Worm (Caenorhabditis elegans) whole organism, L4/young adult: Measurements from ENCODE around the gene F31E3.6.

ENCODE experiments used
- W03F9.2 ChIP-seq: fragments of 150-350 bp; optimal IDR thresholded peaks from 2 replicates; lab custom pipeline; 2014; ENCODE audit warnings: missing biosample characterization, missing genetic modification characterization
- dao-5 ChIP-seq: sonication (generic microtip); optimal IDR thresholded peaks from 2 replicates; lab custom pipeline; 2016; ENCODE audit warnings: missing genotype, missing genetic modification characterization, moderate library complexity, missing compliant biosample characterization
- him-1 ChIP-seq: sonication (generic microtip); optimal IDR thresholded peaks from 2 replicates; lab custom pipeline; 2016; ENCODE audit warnings: missing genotype, missing genetic modification reagents, missing genetic modification characterization, missing compliant biosample characterization

DNA sequence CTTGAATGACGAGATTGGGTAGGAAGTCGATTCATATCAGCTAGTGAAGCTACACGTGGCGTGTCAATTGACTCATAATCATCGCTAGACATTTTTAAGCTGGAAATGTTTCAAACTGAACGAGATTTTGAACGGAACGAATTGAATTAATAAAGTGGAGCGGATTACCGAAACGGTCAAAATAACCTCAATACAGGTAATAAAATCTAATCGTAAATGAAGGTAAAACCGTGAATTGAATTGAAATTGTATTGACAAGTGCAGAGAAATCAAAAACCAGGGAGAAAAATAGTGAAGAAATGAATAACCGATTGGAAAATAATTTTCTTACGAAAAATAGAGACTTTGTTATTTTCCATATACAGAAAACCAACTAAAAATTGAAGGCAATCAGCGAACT is 47.2 kb downstream of the F31E3.6 start, which contains the start of gene cyk-1:
- TF ChIP-seq W03F9.2 (tag; lab: Kevin White, UChicago) = no peak
- TF ChIP-seq him-1 (tag; lab: Kevin White, UChicago) = no peak
- TF ChIP-seq dao-5 = no peak
